Worm (Caenorhabditis elegans) whole organism, mixed stage, embryonic: ENCODE data around the gene fbxb-17.
A peak's percentile ranks its signal among the peaks of the same experiment; 100 is the strongest.

Source experiments
- bed-3 ChIP-seq: fragments of 200-800 bp; sonication (Bioruptor generic); optimal IDR thresholded peaks from 3 replicates; lab custom pipeline; 2018; ENCODE audit warnings: mild to moderate bottlenecking, missing genetic modification characterization, moderate library complexity, missing compliant biosample characterization
- ceh-39 ChIP-seq: fragments of 150-350 bp; optimal IDR thresholded peaks from 2 replicates; lab custom pipeline; 2014; ENCODE audit warnings: missing biosample characterization, missing genetic modification characterization
- elt-1 ChIP-seq: sonication (generic microtip); optimal IDR thresholded peaks from 2 replicates; lab custom pipeline; 2017; ENCODE audit warnings: missing genetic modification characterization, mild to moderate bottlenecking, missing compliant biosample characterization, antibody characterized with exemption, moderate library complexity, borderline replicate concordance; ENCODE audit not compliant: insufficient read depth
- elt-3 ChIP-seq: fragments of 150-350 bp; optimal IDR thresholded peaks from 2 replicates; lab custom pipeline; 2014; ENCODE audit warnings: missing biosample characterization, missing genetic modification characterization
- ham-2 ChIP-seq: fragments of 200-800 bp; sonication (Bioruptor generic); optimal IDR thresholded peaks from 2 replicates; lab custom pipeline; 2018; ENCODE audit warnings: mild to moderate bottlenecking, missing genetic modification characterization, missing compliant biosample characterization
- lin-32 ChIP-seq: fragments of 200-800 bp; sonication (Bioruptor generic); optimal IDR thresholded peaks from 2 replicates; lab custom pipeline; 2018; ENCODE audit warnings: mild to moderate bottlenecking, missing genetic modification characterization, missing compliant biosample characterization
- nhr-12 ChIP-seq: fragments of 150-350 bp; optimal IDR thresholded peaks from 2 replicates; lab custom pipeline; 2014; ENCODE audit warnings: missing biosample characterization, missing genetic modification characterization
- nhr-237 ChIP-seq: fragments of 150-350 bp; optimal IDR thresholded peaks from 2 replicates; lab custom pipeline; 2014; ENCODE audit warnings: missing biosample characterization, missing genetic modification characterization
- snpc-4 ChIP-seq: fragments of 150-350 bp; optimal IDR thresholded peaks from 2 replicates; lab custom pipeline; 2014; ENCODE audit warnings: missing biosample characterization, missing genetic modification characterization

fbxb-17 gene

ce11 chrII:1724314-1724713 is 48.1 kb downstream of the fbxb-17 start, which contains the start of gene fbxb-11:
TSS of gene fbxb-11 (plus strand) at chrII:1724614.
- no peak for TF ChIP-seq ham-2 (GFP tag; lab: Kevin White, UChicago)

DNA sequence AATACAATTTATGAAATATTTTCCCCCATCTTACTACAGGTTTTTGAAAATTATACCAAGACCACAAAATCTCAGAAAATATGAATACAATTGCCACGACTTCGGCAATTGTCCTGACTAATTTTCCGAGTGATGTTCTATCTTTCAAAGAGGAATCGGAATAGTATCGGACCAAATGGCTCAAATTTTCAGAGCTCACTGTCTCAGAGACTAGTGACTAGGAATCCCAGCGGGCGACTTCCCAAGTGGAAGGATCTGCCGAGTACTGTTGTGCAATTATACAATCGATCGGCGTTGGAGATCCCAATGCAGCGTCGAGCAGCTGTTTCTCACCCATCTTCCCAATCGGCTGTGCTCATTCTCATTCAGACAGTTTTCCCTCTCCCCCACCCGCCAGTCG is 49.5 kb downstream of the fbxb-17 start, which contains the start of gene F45C12.17:
F45C12.17 (plus strand) TSS at position 377 of the 400 bp plus-strand sequence.
- TF ChIP-seq nhr-12 (no peak), nhr-237 (tag; lab: Kevin White, UChicago) (no peak), elt-3 (tag; lab: Kevin White, UChicago) (no peak), snpc-4 (tag; lab: Kevin White, UChicago) (no peak), lin-32 (GFP tag; lab: Kevin White, UChicago) (no peak), elt-1 (no peak), bed-3 (GFP tag; lab: Kevin White, UChicago) (no peak), ceh-39 (tag; lab: Kevin White, UChicago) (peak; percentile 12)
